Worm (Caenorhabditis elegans) whole organism, young adult: Measurements from ENCODE around the gene C11G10.1.

Experiments used
- C17E4.6 ChIP-seq: fragments of 200-800 bp; sonication (Bioruptor generic); IDR thresholded peaks from 2 replicates; pipeline ENCODE4 v1.3.6; 2022; ENCODE audit warnings: missing genetic modification reagents, missing genetic modification characterization, missing compliant biosample characterization
- D2030.7 ChIP-seq: fragments of 200-800 bp; sonication (Bioruptor generic); IDR thresholded peaks from 2 replicates; pipeline ENCODE4 v1.3.6; 2022; ENCODE audit warnings: missing genetic modification reagents, missing genetic modification characterization, missing compliant biosample characterization
- F23B12.7 ChIP-seq: sonication (generic microtip); optimal IDR thresholded peaks from 2 replicates; lab custom pipeline; 2017; ENCODE audit warnings: missing genetic modification characterization, mild to moderate bottlenecking, missing compliant biosample characterization, antibody characterized with exemption, moderate library complexity; ENCODE audit not compliant: insufficient read depth
- F33H1.4 ChIP-seq: fragments of 200-800 bp; sonication (Bioruptor generic); IDR thresholded peaks from 2 replicates; pipeline ENCODE4 v1.3.6; 2022; ENCODE audit warnings: missing genetic modification reagents, missing genetic modification characterization, missing compliant biosample characterization
- T07F8.4 ChIP-seq: sonication (generic microtip); optimal IDR thresholded peaks from 2 replicates; lab custom pipeline; 2016; ENCODE audit warnings: mild to moderate bottlenecking, missing genetic modification characterization, moderate library complexity, missing compliant biosample characterization
- Y53F4B.3 ChIP-seq: fragments of 200-800 bp; sonication (Bioruptor generic); IDR thresholded peaks from 2 replicates; pipeline ENCODE4 v1.3.6; 2022; ENCODE audit warnings: missing genetic modification reagents, missing genetic modification characterization, missing compliant biosample characterization
- Y53G8AR.9 ChIP-seq: fragments of 200-800 bp; sonication (Bioruptor generic); conservative IDR thresholded peaks from 2 replicates; pipeline ENCODE4 v1.3.6; 2022; ENCODE audit warnings: missing genetic modification reagents, missing genetic modification characterization, missing compliant biosample characterization
- ZK185.1 ChIP-seq: sonication (generic microtip); optimal IDR thresholded peaks from 2 replicates; lab custom pipeline; 2016; ENCODE audit warnings: mild to moderate bottlenecking, missing genetic modification characterization, missing compliant biosample characterization; ENCODE audit not compliant: poor library complexity, severe bottlenecking
- akir-1 ChIP-seq: fragments of 200-800 bp; sonication (Bioruptor generic); optimal IDR thresholded peaks from 2 replicates; lab custom pipeline; 2018; ENCODE audit warnings: mild to moderate bottlenecking, missing genetic modification characterization, moderate library complexity, missing compliant biosample characterization
- aptf-3 ChIP-seq: fragments of 200-800 bp; sonication (Bioruptor generic); IDR thresholded peaks from 2 replicates; pipeline ENCODE4 v1.3.6; 2022; ENCODE audit warnings: missing genetic modification characterization, missing compliant biosample characterization
- athp-1 ChIP-seq: sonication (generic microtip); optimal IDR thresholded peaks from 2 replicates; lab custom pipeline; 2017; ENCODE audit warnings: mild to moderate bottlenecking, missing genetic modification characterization, missing compliant biosample characterization
- attf-5 ChIP-seq: fragments of 200-800 bp; sonication (Bioruptor generic); optimal IDR thresholded peaks from 2 replicates; lab custom pipeline; 2018; ENCODE audit warnings: mild to moderate bottlenecking, missing genetic modification characterization, missing compliant biosample characterization
- attf-6 ChIP-seq: fragments of 200-800 bp; sonication (Bioruptor generic); IDR thresholded peaks from 2 replicates; pipeline ENCODE4 v1.3.6; 2022; ENCODE audit warnings: missing genetic modification reagents, missing genetic modification characterization, missing compliant biosample characterization
- bed-1 ChIP-seq: fragments of 200-800 bp; sonication (Bioruptor generic); IDR thresholded peaks from 2 replicates; pipeline ENCODE4 v1.3.6; 2022; ENCODE audit warnings: missing genetic modification reagents, missing genetic modification characterization, missing compliant biosample characterization
- cebp-2 ChIP-seq: fragments of 200-800 bp; sonication (Bioruptor generic); IDR thresholded peaks from 2 replicates; pipeline ENCODE4 v1.3.6; 2022; ENCODE audit warnings: missing genetic modification characterization, missing compliant biosample characterization
- ceh-91 ChIP-seq: fragments of 200-800 bp; sonication (Bioruptor generic); IDR thresholded peaks from 2 replicates; pipeline ENCODE4 v1.3.6; 2022; ENCODE audit warnings: missing genetic modification reagents, missing genetic modification characterization, missing compliant biosample characterization
- die-1 ChIP-seq: sonication (generic microtip); optimal IDR thresholded peaks from 2 replicates; lab custom pipeline; 2016; ENCODE audit warnings: missing genotype, mild to moderate bottlenecking, missing genetic modification characterization, missing compliant biosample characterization
- egrh-3 ChIP-seq: fragments of 200-800 bp; sonication (Bioruptor generic); IDR thresholded peaks from 2 replicates; pipeline ENCODE4 v1.3.6; 2022; ENCODE audit warnings: missing genetic modification reagents, missing genetic modification characterization, missing compliant biosample characterization
- hlh-12 ChIP-seq: sonication (generic microtip); optimal IDR thresholded peaks from 2 replicates; lab custom pipeline; 2016; ENCODE audit warnings: missing genetic modification characterization, missing compliant biosample characterization
- hmg-1.2 ChIP-seq: fragments of 200-800 bp; sonication (Bioruptor generic); IDR thresholded peaks from 2 replicates; pipeline ENCODE4 v1.3.6; 2022; ENCODE audit warnings: missing genetic modification reagents, missing genetic modification characterization, missing compliant biosample characterization
- lin-26 ChIP-seq: fragments of 200-800 bp; sonication (Bioruptor generic); IDR thresholded peaks from 2 replicates; pipeline ENCODE4 v1.3.6; 2022; ENCODE audit warnings: missing genetic modification reagents, missing genetic modification characterization, missing compliant biosample characterization
- lir-1 ChIP-seq: fragments of 200-800 bp; sonication (Bioruptor generic); conservative IDR thresholded peaks from 2 replicates; pipeline ENCODE4 v1.3.6; 2022; ENCODE audit warnings: missing genetic modification reagents, missing genetic modification characterization, missing compliant biosample characterization
- madf-10 ChIP-seq: sonication (generic microtip); optimal IDR thresholded peaks from 2 replicates; lab custom pipeline; 2016; ENCODE audit warnings: mild to moderate bottlenecking, missing genetic modification characterization, missing compliant biosample characterization
- madf-3 ChIP-seq: fragments of 200-800 bp; sonication (Bioruptor generic); IDR thresholded peaks from 2 replicates; pipeline ENCODE4 v1.3.6; 2022; ENCODE audit warnings: missing genetic modification reagents, missing genetic modification characterization, missing compliant biosample characterization
- mcd-1 ChIP-seq: fragments of 200-800 bp; sonication (Bioruptor generic); IDR thresholded peaks from 2 replicates; pipeline ENCODE4 v1.3.6; 2022; ENCODE audit warnings: missing genetic modification reagents, missing genetic modification characterization, missing compliant biosample characterization
- nfya-1 ChIP-seq: sonication (generic microtip); optimal IDR thresholded peaks from 2 replicates; lab custom pipeline; 2017; ENCODE audit warnings: antibody characterized with exemption, missing compliant biosample characterization, missing genetic modification characterization, borderline replicate concordance; ENCODE audit not compliant: insufficient read depth
- nhr-90 ChIP-seq: sonication (generic microtip); optimal IDR thresholded peaks from 2 replicates; lab custom pipeline; 2016; ENCODE audit warnings: missing genotype, mild to moderate bottlenecking, missing genetic modification characterization, missing compliant biosample characterization
- pbrm-1 ChIP-seq: fragments of 200-800 bp; sonication (Bioruptor generic); IDR thresholded peaks from 2 replicates; pipeline ENCODE4 v1.3.6; 2022; ENCODE audit warnings: missing genetic modification reagents, missing genetic modification characterization, missing compliant biosample characterization
- snpc-1.3 ChIP-seq: sonication (generic microtip); optimal IDR thresholded peaks from 2 replicates; lab custom pipeline; 2017; ENCODE audit warnings: missing genetic modification characterization, mild to moderate bottlenecking, missing compliant biosample characterization, antibody characterized with exemption, moderate library complexity, missing genotype, missing genetic modification reagents; ENCODE audit not compliant: insufficient read depth
- somi-1 ChIP-seq: fragments of 200-800 bp; sonication (Bioruptor generic); optimal IDR thresholded peaks from 2 replicates; lab custom pipeline; 2018; ENCODE audit warnings: mild to moderate bottlenecking, missing genetic modification characterization, missing compliant biosample characterization
- zfh-2 ChIP-seq: fragments of 200-800 bp; sonication (Bioruptor generic); conservative IDR thresholded peaks from 2 replicates; pipeline ENCODE4 v1.3.6; 2022; ENCODE audit warnings: missing genetic modification reagents, missing genetic modification characterization, missing compliant biosample characterization
- ztf-6 ChIP-seq: fragments of 200-800 bp; sonication (Bioruptor generic); IDR thresholded peaks from 2 replicates; pipeline ENCODE4 v1.3.6; 2022; ENCODE audit warnings: missing genetic modification reagents, missing genetic modification characterization, missing compliant biosample characterization

C11G10.1 gene

ce11 chrX:15133180-15133579, 25.4 kb downstream of the C11G10.1 start:
- no peak for TF ChIP-seq nfya-1 (tag; lab: Kevin White, UChicago)
- TF ChIP-seq somi-1 (GFP tag; lab: Kevin White, UChicago), result no peak
- TF ChIP-seq lin-26 (GFP tag; lab: Robert Waterston, UW), result no peak
- TF ChIP-seq attf-6 (GFP tag; lab: Robert Waterston, UW), result no peak
- no peak for TF ChIP-seq bed-1 (GFP tag; lab: Robert Waterston, UW)

ce11 chrX:15132073-15132472, 26.5 kb downstream of the C11G10.1 start:
- TF ChIP-seq T07F8.4, result no peak
- no peak for TF ChIP-seq Y53G8AR.9 (GFP tag; lab: Robert Waterston, UW)
- no peak for TF ChIP-seq ZK185.1
- no peak for TF ChIP-seq Y53F4B.3
- TF ChIP-seq F23B12.7 (tag; lab: Kevin White, UChicago), result no peak
- peak; percentile 53; the same call in 1 of the 2 replicates for TF ChIP-seq zfh-2 (GFP tag; lab: Robert Waterston, UW)
- no peak for TF ChIP-seq hlh-12 (tag; lab: Kevin White, UChicago)
- TF ChIP-seq snpc-1.3 (tag; lab: Kevin White, UChicago), result no peak
- TF ChIP-seq egrh-3 (GFP tag; lab: Robert Waterston, UW), result peak; percentile 22; the same call in 1 of the 2 replicates
- TF ChIP-seq mcd-1 (GFP tag; lab: Robert Waterston, UW), result no peak
- no peak for TF ChIP-seq aptf-3 (GFP tag; lab: Robert Waterston, UW)
- no peak for TF ChIP-seq attf-5 (GFP tag; lab: Kevin White, UChicago)
- TF ChIP-seq ztf-6, result no peak
- TF ChIP-seq hmg-1.2 (GFP tag; lab: Robert Waterston, UW), result no peak

ce11 chrX:15128184-15128583, 30.4 kb downstream of the C11G10.1 start:
- TF ChIP-seq F33H1.4 (GFP tag; lab: Robert Waterston, UW) (no peak), akir-1 (GFP tag; lab: Kevin White, UChicago) (no peak), C17E4.6 (GFP tag; lab: Robert Waterston, UW) (no peak), madf-3 (no peak), die-1 (tag; lab: Kevin White, UChicago) (no peak), somi-1 (GFP tag; lab: Kevin White, UChicago) (no peak), lin-26 (GFP tag; lab: Robert Waterston, UW) (no peak), ceh-91 (GFP tag; lab: Robert Waterston, UW) (no peak), D2030.7 (GFP tag; lab: Robert Waterston, UW) (no peak)
- TF ChIP-seq, all 124 proteins: peak for 0

ce11 chrX:15127338-15127737, 31.2 kb downstream of the C11G10.1 start:
- TF ChIP-seq nhr-90 (tag; lab: Kevin White, UChicago) (no peak), athp-1 (tag; lab: Kevin White, UChicago) (no peak), pbrm-1 (no peak), lir-1 (GFP tag; lab: Robert Waterston, UW) (no peak), D2030.7 (GFP tag; lab: Robert Waterston, UW) (no peak), cebp-2 (GFP tag; lab: Robert Waterston, UW) (0 out of 2 replicates have a peak, but pooled peaks have one; percentile 9), zfh-2 (GFP tag; lab: Robert Waterston, UW) (peak; percentile 76), madf-10 (tag; lab: Kevin White, UChicago) (no peak), egrh-3 (GFP tag; lab: Robert Waterston, UW) (peak; percentile 67; the same call in 1 of the 2 replicates)
